Worm (Caenorhabditis elegans): ENCODE results near the gene acdh-8.

- TF ChIP-seq zag-1 (tag; optimal IDR thresholded peaks at IDR 0.05) (no peak), ama-1 (optimal IDR thresholded peaks at IDR 0.05) (no peak), nhr-25 (tag; optimal IDR thresholded peaks at IDR 0.05) (no peak), R02D3.7 (tag; optimal IDR thresholded peaks at IDR 0.05) (no peak)
Observed at ce11 chrII:5831373-5831772, 37.1 kb downstream of the acdh-8 start.

Measured in whole organism, L2 larva.